Fruit fly (Drosophila melanogaster): ENCODE data around the gene pHCl-2.

DNA sequence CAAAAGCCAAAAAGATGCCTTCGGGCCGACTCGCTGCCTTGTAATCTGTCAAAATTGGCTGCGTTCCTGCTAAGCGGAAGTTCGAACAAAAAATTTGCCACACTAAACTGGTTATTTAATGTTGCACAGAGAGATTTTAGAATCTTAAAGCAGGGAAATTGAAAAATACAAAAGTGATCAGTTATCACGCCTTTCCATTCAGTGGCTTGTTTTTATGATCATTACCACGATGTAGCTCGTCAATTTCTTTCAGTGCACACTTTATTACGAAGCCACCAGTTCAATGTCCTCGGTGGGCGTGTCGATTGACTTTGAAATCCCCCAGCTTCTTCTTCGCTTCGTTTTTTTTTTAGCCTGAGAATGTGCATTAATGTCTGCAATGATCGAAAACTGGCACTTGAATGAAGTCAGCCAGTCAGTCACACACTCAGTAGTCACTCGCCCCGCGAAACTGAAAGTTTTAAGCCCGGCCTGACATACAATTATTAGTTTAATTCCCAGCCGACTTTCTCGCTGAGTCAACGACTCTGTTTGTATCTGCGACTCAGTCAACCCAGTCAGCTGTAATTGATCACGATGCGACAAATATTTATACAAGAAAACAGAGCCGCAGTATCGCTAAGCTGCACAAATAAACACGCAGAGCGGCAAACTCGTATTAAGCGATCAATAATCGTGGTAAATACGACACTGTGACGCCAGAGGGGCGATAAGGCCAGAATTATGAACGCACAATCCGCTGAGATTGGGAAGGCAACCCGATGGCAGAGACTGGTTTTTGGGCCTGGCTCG, 3.9 kb upstream of the pHCl-2 start:
- TF ChIP-seq gl (tag; optimal IDR thresholded peaks at IDR 0.05) (no peak), rn (GFP tag; IDR thresholded peaks at IDR 0.05) (no peak), CG8301 (tag; optimal IDR thresholded peaks at IDR 0.05) (peak; percentile 22), fd96Ca (GFP tag; IDR thresholded peaks at IDR 0.05) (no peak), CG13204 (GFP tag; optimal IDR thresholded peaks at IDR 0.05) (no peak), CG8159 (tag; optimal IDR thresholded peaks at IDR 0.05) (no peak), CG10348 (GFP tag; IDR thresholded peaks at IDR 0.05) (no peak), CG12605 (GFP tag; IDR thresholded peaks at IDR 0.05) (no peak)

Measured in whole organism, pupa.